Fruit fly (Drosophila melanogaster): ENCODE results near the gene CG46399.

dm6 chrX:14856261-14856660, 2.8 kb upstream of the CG46399 start, which contains the start of gene CG9519:
- TF ChIP-seq CG8478 (optimal IDR thresholded peaks at IDR 0.05) (no peak), CTCF (optimal IDR thresholded peaks at IDR 0.05) (no peak)

Data from S2 (cell line).